Fruit fly (Drosophila melanogaster): ENCODE data around the gene CG10631.

The CG10631 gene

DNA sequence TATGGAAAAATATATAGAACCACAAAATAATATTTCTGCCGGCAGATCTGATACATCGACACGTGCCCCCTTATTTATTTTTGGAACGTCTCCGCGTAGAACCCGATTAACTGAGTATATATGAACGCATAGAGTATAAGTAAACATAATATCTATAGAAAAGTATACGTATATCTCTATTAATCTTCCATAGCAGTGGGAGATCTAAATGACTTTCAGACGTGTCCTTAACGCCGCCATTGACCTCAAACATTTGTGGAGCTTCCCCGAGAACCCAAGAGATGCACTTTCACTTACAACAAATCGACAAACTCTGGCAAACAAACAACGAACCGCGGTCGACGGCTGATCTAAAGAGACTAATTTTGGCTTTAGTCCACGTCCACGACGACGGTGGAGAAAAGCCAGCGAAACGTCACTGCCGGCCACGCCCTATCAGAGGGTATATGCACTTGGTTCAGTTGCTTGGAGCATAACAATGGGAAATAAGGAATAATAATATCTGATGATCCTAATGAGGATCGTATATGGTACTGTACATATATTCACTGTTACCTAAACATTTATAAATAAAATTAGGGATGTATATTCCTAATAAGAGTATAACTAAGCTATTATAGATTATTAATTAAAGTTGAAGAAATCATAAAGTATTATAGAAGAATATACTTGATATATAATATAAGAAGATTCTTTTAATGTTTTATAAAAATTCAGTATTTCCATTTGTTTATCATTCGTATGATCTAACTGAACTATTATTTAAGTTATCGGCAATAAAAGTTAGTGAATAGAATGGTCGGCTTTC lies 7.3 kb upstream of the CG10631 start, which contains the start of gene fbp (continued):
- TF ChIP-seq corto (GFP tag; optimal IDR thresholded peaks at IDR 0.05) (no peak), CG10959 (GFP tag; IDR thresholded peaks at IDR 0.05) (no peak), Atf3 (GFP tag; optimal IDR thresholded peaks at IDR 0.05) (no peak), Jarid2 (GFP tag; optimal IDR thresholded peaks at IDR 0.05) (peak; percentile 87), Hr51 (GFP tag; optimal IDR thresholded peaks at IDR 0.05) (peak; percentile 50 to 72), CG10366 (GFP tag; IDR thresholded peaks at IDR 0.05) (peak; percentile 41; the same call in 1 of the 2 replicates), fd64A (GFP tag; optimal IDR thresholded peaks at IDR 0.05) (no peak), Sry-δ (GFP tag; optimal IDR thresholded peaks at IDR 0.05) (no peak), nau (GFP tag; optimal IDR thresholded peaks at IDR 0.05) (peak; percentile 52), slou (GFP tag; optimal IDR thresholded peaks at IDR 0.05) (no peak), fu2 (GFP tag; optimal IDR thresholded peaks at IDR 0.05) (no peak), B-H1 (GFP tag; IDR thresholded peaks at IDR 0.05) (peak; percentile 44; the same call in 1 of the 3 replicates), Hey (tag; optimal IDR thresholded peaks at IDR 0.05) (peak; percentile 99), zen2 (GFP tag; IDR thresholded peaks at IDR 0.05; ENCODE audit: partially characterized antibody) (no peak), CG4617 (GFP tag; optimal IDR thresholded peaks at IDR 0.05; ENCODE audit: borderline replicate concordance) (no peak), exex (tag; optimal IDR thresholded peaks at IDR 0.05) (no peak), HLH3B (GFP tag; IDR thresholded peaks at IDR 0.05) (0 out of 2 replicates have a peak, but pooled peaks have one; percentile 29), Dll (GFP tag; IDR thresholded peaks at IDR 0.05; ENCODE audit: partially characterized antibody) (no peak), Taf1 (GFP tag; IDR thresholded peaks at IDR 0.05) (no peak), CG6272 (GFP tag; IDR thresholded peaks at IDR 0.05) (no peak), Opbp (GFP tag; IDR thresholded peaks at IDR 0.05; ENCODE audit: partially characterized antibody) (no peak), CG33213 (GFP tag; optimal IDR thresholded peaks at IDR 0.05) (no peak), CG11723 (GFP tag; optimal IDR thresholded peaks at IDR 0.05) (peak; percentile 68), pho (GFP tag; optimal IDR thresholded peaks at IDR 0.05) (no peak), caup (GFP tag; optimal IDR thresholded peaks at IDR 0.05; ENCODE audit: severe bottlenecking) (peak; percentile 27), CG16863 (GFP tag; optimal IDR thresholded peaks at IDR 0.05) (peak; percentile 12), prd (optimal IDR thresholded peaks at IDR 0.05) (no peak), prd (GFP tag; IDR thresholded peaks at IDR 0.05) (peak; percentile 69), D19A (tag; optimal IDR thresholded peaks at IDR 0.05) (peak; percentile 100), Atf6 (GFP tag; IDR thresholded peaks at IDR 0.05) (0 out of 2 replicates have a peak, but pooled peaks have one; percentile 38), CG14710 (tag; optimal IDR thresholded peaks at IDR 0.05) (peak; percentile 67), inv (GFP tag; IDR thresholded peaks at IDR 0.05; ENCODE audit: partially characterized antibody) (no peak), schlank (tag; optimal IDR thresholded peaks at IDR 0.05) (no peak), ftz-f1 (GFP tag; optimal IDR thresholded peaks at IDR 0.05) (no peak), CG13894 (tag; optimal IDR thresholded peaks at IDR 0.05) (peak; percentile 70), Doc3 (GFP tag; IDR thresholded peaks at IDR 0.05; ENCODE audit: partially characterized antibody) (no peak), pfk (GFP tag; optimal IDR thresholded peaks at IDR 0.05) (no peak), CG6654 (GFP tag; optimal IDR thresholded peaks at IDR 0.05) (no peak), CG11398 (GFP tag; optimal IDR thresholded peaks at IDR 0.05) (no peak), dpn (GFP tag; optimal IDR thresholded peaks at IDR 0.05) (peak in 1 of 2 experiments; percentile 66), unc-4 (GFP tag; IDR thresholded peaks at IDR 0.05; ENCODE audit: partially characterized antibody) (no peak), NC2α (GFP tag; optimal IDR thresholded peaks at IDR 0.05) (no peak), Bteb2 (GFP tag; optimal IDR thresholded peaks at IDR 0.05) (no peak), emc (GFP tag; optimal IDR thresholded peaks at IDR 0.05) (no peak), gcm (GFP tag; optimal IDR thresholded peaks at IDR 0.05) (peak; percentile 43), luna (GFP tag; optimal IDR thresholded peaks at IDR 0.05) (no peak), crp (GFP tag; optimal IDR thresholded peaks at IDR 0.05) (peak in 1 of 2 experiments; percentile 26), Hmx (GFP tag; optimal IDR thresholded peaks at IDR 0.05) (no peak)
